Fruit fly (Drosophila melanogaster) whole organism, embryonic: ENCODE data around the gene HINT1.

Source experiments
- CG11504 ChIP-seq: fragments of 200-800 bp; sonication (Bioruptor generic); optimal IDR thresholded peaks from 3 replicates; lab custom pipeline; 2019; ENCODE audit warnings: missing biosample characterization, mild to moderate bottlenecking, missing genetic modification characterization, moderate library complexity
- CG12104 ChIP-seq: fragments of 200-800 bp; sonication (Bioruptor generic); optimal IDR thresholded peaks from 3 replicates; lab custom pipeline; 2016; ENCODE audit warnings: missing biosample characterization, missing genetic modification characterization
- CG12155 ChIP-seq: fragments of 200-800 bp; sonication (Bioruptor generic); optimal IDR thresholded peaks from 3 replicates; lab custom pipeline; 2016; ENCODE audit warnings: missing biosample characterization, missing genetic modification characterization
- CG12391 ChIP-seq: fragments of 200-800 bp; sonication (Bioruptor generic); optimal IDR thresholded peaks from 3 replicates; lab custom pipeline; 2018; ENCODE audit warnings: missing biosample characterization, mild to moderate bottlenecking, missing genetic modification characterization, moderate library complexity
- CG12769 ChIP-seq: fragments of 200-800 bp; sonication (Bioruptor generic); optimal IDR thresholded peaks from 2 replicates; lab custom pipeline; 2019; ENCODE audit warnings: missing biosample characterization, mild to moderate bottlenecking, missing genetic modification characterization, moderate library complexity
- CG13296 ChIP-seq: fragments of 200-800 bp; sonication (Bioruptor generic); optimal IDR thresholded peaks from 3 replicates; lab custom pipeline; 2018; ENCODE audit warnings: missing biosample characterization, mild to moderate bottlenecking, missing genetic modification characterization
- CG15011 ChIP-seq: fragments of 200-800 bp; sonication (Bioruptor generic); optimal IDR thresholded peaks from 3 replicates; lab custom pipeline; 2018; ENCODE audit warnings: missing biosample characterization, mild to moderate bottlenecking, missing genetic modification characterization
- CG15269 ChIP-seq: fragments of 200-800 bp; sonication (Bioruptor generic); optimal IDR thresholded peaks from 2 replicates; lab custom pipeline; 2018; ENCODE audit warnings: missing biosample characterization, mild to moderate bottlenecking, missing genetic modification characterization, moderate library complexity
- CG1832 ChIP-seq: fragments of 200-800 bp; sonication (Bioruptor generic); optimal IDR thresholded peaks from 2 replicates; lab custom pipeline; 2017; ENCODE audit warnings: missing biosample characterization, mild to moderate bottlenecking, missing genetic modification characterization, inconsistent platforms
- CG2712 ChIP-seq: fragments of 200-800 bp; optimal IDR thresholded peaks from 3 replicates; lab custom pipeline; 2019; ENCODE audit warnings: missing biosample characterization, mild to moderate bottlenecking, missing genetic modification characterization, moderate library complexity
- CG30020 ChIP-seq: fragments of 200-800 bp; optimal IDR thresholded peaks from 2 replicates; lab custom pipeline; 2019; ENCODE audit warnings: missing biosample characterization, mild to moderate bottlenecking, missing genetic modification characterization, moderate library complexity
- CG31365 ChIP-seq: fragments of 200-800 bp; sonication (Bioruptor generic); optimal IDR thresholded peaks from 2 replicates; lab custom pipeline; 2018; ENCODE audit warnings: missing biosample characterization, mild to moderate bottlenecking, missing genetic modification characterization
- CG34422 ChIP-seq: fragments of 200-800 bp; sonication (Bioruptor generic); IDR thresholded peaks from 3 replicates; pipeline ENCODE4 v1.3.6; 2022; ENCODE audit warnings: missing biosample characterization, missing genetic modification characterization
- CG4730 ChIP-seq: fragments of 200-800 bp; sonication (Bioruptor generic); IDR thresholded peaks from 2 replicates; pipeline ENCODE4 v1.3.6; 2022; ENCODE audit warnings: missing biosample characterization, missing genetic modification characterization
- CG4820 ChIP-seq: fragments of 200-800 bp; sonication (Bioruptor generic); optimal IDR thresholded peaks from 3 replicates; lab custom pipeline; 2016; ENCODE audit warnings: missing biosample characterization, missing genetic modification characterization
- CG5953 ChIP-seq: fragments of 200-800 bp; sonication (Bioruptor generic); IDR thresholded peaks from 2 replicates; pipeline ENCODE4 v1.3.6; 2022; ENCODE audit warnings: missing biosample characterization, missing genetic modification characterization
- CG6175 ChIP-seq: fragments of 200-800 bp; sonication (Bioruptor generic); IDR thresholded peaks from 3 replicates; pipeline ENCODE4 v1.3.6; 2022; ENCODE audit warnings: missing biosample characterization, missing genetic modification characterization
- CG8944 ChIP-seq: fragments of 200-800 bp; sonication (Bioruptor generic); optimal IDR thresholded peaks from 3 replicates; lab custom pipeline; 2016; ENCODE audit warnings: missing biosample characterization, missing genetic modification characterization
- CoRest ChIP-seq: fragments of 200-800 bp; sonication (Bioruptor generic); optimal IDR thresholded peaks from 3 replicates; lab custom pipeline; 2018; ENCODE audit warnings: missing biosample characterization, mild to moderate bottlenecking, missing genetic modification characterization, moderate library complexity
- Doc3 ChIP-seq: fragments of 200-800 bp; sonication (Bioruptor generic); IDR thresholded peaks from 3 replicates; pipeline ENCODE4 v1.3.6; 2022; ENCODE audit warnings: missing biosample characterization, missing genetic modification characterization; ENCODE audit not compliant: partially characterized antibody
- Dp ChIP-seq: fragments of 200-800 bp; sonication (Bioruptor generic); optimal IDR thresholded peaks from 2 replicates; lab custom pipeline; 2018; ENCODE audit warnings: missing biosample characterization, mild to moderate bottlenecking, missing genetic modification characterization, moderate library complexity
- H15 ChIP-seq: fragments of 200-800 bp; sonication (Bioruptor generic); IDR thresholded peaks from 3 replicates; pipeline ENCODE4 v1.3.6; 2022; ENCODE audit warnings: missing biosample characterization, missing genetic modification characterization
- Hr51 ChIP-seq, 2 experiments: fragments of 200-800 bp; sonication (Bioruptor generic); optimal IDR thresholded peaks; 2 replicates in 1 of 2; 3 replicates in 1 of 2; lab custom pipeline; 2016 to 2018; ENCODE audit warnings: missing biosample characterization in 2 of 2, missing genetic modification characterization in 2 of 2, mild to moderate bottlenecking in 1 of 2, moderate library complexity in 1 of 2
- Hr78 ChIP-seq, 2 experiments: fragments of 200-800 bp in 1 of 2; fragments of >200 bp in 1 of 2; sonication (Bioruptor generic) in 1 of 2; optimal IDR thresholded peaks; 2 replicates each; lab custom pipeline; 2017 to 2019; ENCODE audit warnings: missing biosample characterization in 2 of 2, missing genetic modification characterization in 2 of 2, mild to moderate bottlenecking in 1 of 2, moderate library complexity in 1 of 2
- Hsf ChIP-seq: fragments of 200-800 bp; sonication (Bioruptor generic); optimal IDR thresholded peaks from 3 replicates; lab custom pipeline; 2016; ENCODE audit warnings: missing biosample characterization, missing genetic modification characterization
- Max ChIP-seq: fragments of 200-800 bp; sonication (Bioruptor generic); optimal IDR thresholded peaks from 2 replicates; lab custom pipeline; 2016; ENCODE audit warnings: missing biosample characterization, mild to moderate bottlenecking, missing genetic modification characterization
- Oaz ChIP-seq: fragments of 200-800 bp; sonication (Bioruptor generic); IDR thresholded peaks from 2 replicates; pipeline ENCODE4 v1.3.6; 2022; ENCODE audit warnings: missing biosample characterization, missing genetic modification characterization
- TFAM ChIP-seq: fragments of 200-800 bp; sonication (Bioruptor generic); optimal IDR thresholded peaks from 2 replicates; lab custom pipeline; 2017; ENCODE audit warnings: missing biosample characterization, missing genetic modification characterization, inconsistent platforms
- Usf ChIP-seq: fragments of 200-800 bp; sonication (Bioruptor generic); optimal IDR thresholded peaks from 2 replicates; lab custom pipeline; 2017; ENCODE audit warnings: missing genotype, missing biosample characterization, missing genetic modification characterization
- ap ChIP-seq: fragments of 200-800 bp; sonication (Bioruptor generic); IDR thresholded peaks from 2 replicates; pipeline ENCODE4 v1.3.6; 2022; ENCODE audit warnings: missing biosample characterization, missing genetic modification characterization
- bigmax ChIP-seq: fragments of 200-800 bp; sonication (Bioruptor generic); optimal IDR thresholded peaks from 2 replicates; lab custom pipeline; 2018; ENCODE audit warnings: missing biosample characterization, mild to moderate bottlenecking, missing genetic modification characterization
- bsh ChIP-seq, 2 experiments: fragments of 200-800 bp; sonication (Bioruptor generic); optimal IDR thresholded peaks; 2 replicates each; lab custom pipeline; 2017 to 2018; ENCODE audit warnings: mild to moderate bottlenecking in 2 of 2, missing biosample characterization in 2 of 2, missing genetic modification characterization in 2 of 2, moderate library complexity in 1 of 2
- cato ChIP-seq: fragments of 200-800 bp; sonication (Bioruptor generic); optimal IDR thresholded peaks from 2 replicates; lab custom pipeline; 2016; ENCODE audit warnings: missing biosample characterization, missing genetic modification characterization, borderline replicate concordance
- caup ChIP-seq: fragments of 200-800 bp; sonication (Bioruptor generic); optimal IDR thresholded peaks from 3 replicates; lab custom pipeline; 2017; ENCODE audit warnings: missing biosample characterization, mild to moderate bottlenecking, missing genetic modification characterization, moderate library complexity; ENCODE audit not compliant: severe bottlenecking
- ci ChIP-seq: fragments of 200-800 bp; sonication (Bioruptor generic); IDR thresholded peaks from 3 replicates; pipeline ENCODE4 v1.3.6; 2022; ENCODE audit warnings: missing biosample characterization, missing genetic modification characterization
- dan ChIP-seq: fragments of 200-800 bp; sonication (Bioruptor generic); IDR thresholded peaks from 2 replicates; pipeline ENCODE4 v1.3.6; 2022; ENCODE audit warnings: missing biosample characterization, missing genetic modification characterization
- dmrt99B ChIP-seq: fragments of 200-800 bp; sonication (Bioruptor generic); optimal IDR thresholded peaks from 2 replicates; lab custom pipeline; 2018; ENCODE audit warnings: missing biosample characterization, mild to moderate bottlenecking, missing genetic modification characterization, moderate library complexity
- ewg ChIP-seq: fragments of 200-800 bp; sonication (Bioruptor generic); optimal IDR thresholded peaks from 3 replicates; lab custom pipeline; 2017; ENCODE audit warnings: mild to moderate bottlenecking, missing biosample characterization, missing genetic modification reagents, missing genetic modification characterization
- exex ChIP-seq: fragments of 200-800 bp; sonication (Bioruptor generic); optimal IDR thresholded peaks from 4 replicates; lab custom pipeline; 2018; ENCODE audit warnings: missing biosample characterization, mild to moderate bottlenecking, missing genetic modification characterization, moderate library complexity
- gce ChIP-seq: fragments of 200-800 bp; sonication (Bioruptor generic); IDR thresholded peaks from 3 replicates; pipeline ENCODE4 v1.3.6; 2022; ENCODE audit warnings: missing biosample characterization, missing genetic modification characterization
- h ChIP-seq: fragments of >200 bp; optimal IDR thresholded peaks from 2 replicates; lab custom pipeline; 2017
- hb ChIP-seq: fragments of 200-800 bp; sonication (Bioruptor generic); IDR thresholded peaks from 3 replicates; pipeline ENCODE4 v1.3.6; 2022; ENCODE audit warnings: missing biosample characterization, missing genetic modification characterization; ENCODE audit not compliant: partially characterized antibody
- inv ChIP-seq: fragments of 200-800 bp; sonication (Bioruptor generic); IDR thresholded peaks from 2 replicates; pipeline ENCODE4 v1.3.6; 2022; ENCODE audit warnings: missing biosample characterization, missing genetic modification characterization; ENCODE audit not compliant: partially characterized antibody
- maf-S ChIP-seq: fragments of 200-800 bp; sonication (Bioruptor generic); optimal IDR thresholded peaks from 2 replicates; lab custom pipeline; 2016; ENCODE audit warnings: missing biosample characterization, missing genetic modification characterization
- pita ChIP-seq: fragments of 200-800 bp; sonication (Bioruptor generic); optimal IDR thresholded peaks from 2 replicates; lab custom pipeline; 2017; ENCODE audit warnings: missing biosample characterization, mild to moderate bottlenecking, missing genetic modification characterization
- row ChIP-seq: fragments of 200-800 bp; sonication (Bioruptor generic); IDR thresholded peaks from 3 replicates; pipeline ENCODE4 v1.3.6; 2022; ENCODE audit warnings: missing biosample characterization, missing genetic modification characterization
- so ChIP-seq: fragments of 200-800 bp; sonication (Bioruptor generic); IDR thresholded peaks from 3 replicates; pipeline ENCODE4 v1.3.6; 2022; ENCODE audit warnings: missing biosample characterization, missing genetic modification characterization
- unc-4 ChIP-seq: fragments of 200-800 bp; sonication (Bioruptor generic); IDR thresholded peaks from 2 replicates; pipeline ENCODE4 v1.3.6; 2022; ENCODE audit warnings: missing biosample characterization, missing genetic modification characterization; ENCODE audit not compliant: partially characterized antibody
- vvl ChIP-seq: fragments of 200-800 bp; sonication (Bioruptor generic); IDR thresholded peaks from 2 replicates; pipeline ENCODE4 v1.3.6; 2022; ENCODE audit warnings: missing biosample characterization, missing genetic modification characterization
- zfh1 ChIP-seq: fragments of 200-800 bp; sonication (Bioruptor generic); IDR thresholded peaks from 3 replicates; pipeline ENCODE4 v1.3.6; 2022; ENCODE audit warnings: missing biosample characterization, missing genetic modification characterization

The HINT1 gene

DNA sequence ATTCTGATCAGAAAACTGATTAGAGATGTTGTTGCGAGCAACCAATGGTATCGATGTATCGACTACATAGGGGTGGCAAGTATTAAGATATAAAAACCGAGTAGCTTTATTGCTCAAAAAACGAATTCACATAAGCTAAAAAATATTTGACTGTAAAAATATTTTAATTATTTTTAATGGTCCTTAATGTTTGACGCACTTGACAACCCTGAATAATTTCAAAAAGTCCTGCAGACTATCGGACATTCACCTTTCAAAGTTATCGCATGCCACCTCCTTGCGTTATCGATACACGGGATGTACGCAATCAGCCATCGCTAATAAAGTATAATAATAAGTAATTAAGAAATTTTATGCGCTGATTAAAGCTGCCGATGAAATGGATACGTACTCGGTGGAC is 10.3 kb upstream of the HINT1 start, which contains the start of the genes HemK2, Snapin and Tnpo-SR (continued):
- TF ChIP-seq caup (GFP tag; lab: Kevin White, UChicago) (peak; percentile 91), CG31365 (tag; lab: Kevin White, UChicago) (peak; percentile 22), Max (peak; percentile 91), Dp (GFP tag; lab: Kevin White, UChicago) (peak; percentile 43), CG12769 (tag; lab: Kevin White, UChicago) (peak; percentile 90), CG12391 (tag; lab: Kevin White, UChicago) (peak; percentile 96), Usf (peak; percentile 82), row (GFP tag; lab: Robert Waterston, UW) (peak; percentile 98), unc-4 (GFP tag; lab: Robert Waterston, UW) (peak; percentile 99), CG13296 (GFP tag; lab: Kevin White, UChicago) (peak; percentile 89), CG4820 (GFP tag; lab: Kevin White, UChicago) (peak; percentile 91), CG11504 (tag; lab: Kevin White, UChicago) (peak; percentile 91), hb (peak; percentile 93), CG15011 (GFP tag; lab: Kevin White, UChicago) (peak; percentile 69), CoRest (peak; percentile 94), CG1832 (GFP tag; lab: Kevin White, UChicago) (no peak), so (GFP tag; lab: Robert Waterston, UW) (peak; percentile 92), H15 (GFP tag; lab: Robert Waterston, UW) (peak; percentile 92), ci (GFP tag; lab: Robert Waterston, UW) (peak; percentile 94), Hr78 (GFP tag; optimal IDR thresholded peaks at IDR 0.05; lab: Kevin White, UChicago) (no peak), exex (tag; lab: Kevin White, UChicago) (peak; percentile 81), CG30020 (tag; lab: Kevin White, UChicago) (peak; percentile 84), bsh (GFP tag; optimal IDR thresholded peaks at IDR 0.05; lab: Kevin White, UChicago) (peak in 1 of 2 experiments; percentile 88), cato (GFP tag; lab: Kevin White, UChicago) (peak; percentile 61), gce (peak; percentile 85; the same call in 1 of the 3 replicates), CG34422 (GFP tag; lab: Robert Waterston, UW) (peak; percentile 96), CG12155 (GFP tag; lab: Kevin White, UChicago) (peak; percentile 91), bigmax (GFP tag; lab: Kevin White, UChicago) (no peak), Oaz (GFP tag; lab: Robert Waterston, UW) (peak; percentile 91), dan (GFP tag; lab: Robert Waterston, UW) (no peak; the same call in 1 of the 2 replicates), vvl (peak; percentile 97), ewg (GFP tag; lab: Kevin White, UChicago) (peak; percentile 80), inv (GFP tag; lab: Robert Waterston, UW) (peak; percentile 96), h (lab: Kevin White, UChicago) (no peak), CG8944 (GFP tag; lab: Kevin White, UChicago) (peak; percentile 69), maf-S (GFP tag; lab: Kevin White, UChicago) (peak; percentile 84), dmrt99B (tag; lab: Kevin White, UChicago) (peak; percentile 88), CG2712 (tag; lab: Kevin White, UChicago) (peak; percentile 95), pita (GFP tag; lab: Kevin White, UChicago) (no peak), CG15269 (tag; lab: Kevin White, UChicago) (peak; percentile 91), CG6175 (GFP tag; lab: Robert Waterston, UW) (peak; percentile 80), CG12104 (GFP tag; lab: Kevin White, UChicago) (peak; percentile 91), CG4730 (GFP tag; lab: Robert Waterston, UW) (peak; percentile 90), Hr51 (GFP tag; optimal IDR thresholded peaks at IDR 0.05; lab: Kevin White, UChicago) (peak; percentile 85), Doc3 (GFP tag; lab: Robert Waterston, UW) (peak; percentile 98), TFAM (GFP tag; lab: Kevin White, UChicago) (no peak), CG5953 (GFP tag; lab: Robert Waterston, UW) (peak; percentile 79), ap (GFP tag; lab: Robert Waterston, UW) (peak; percentile 89), Hsf (GFP tag; lab: Kevin White, UChicago) (peak; percentile 93), zfh1 (GFP tag; lab: Robert Waterston, UW) (peak; percentile 96)
